Worm (Caenorhabditis elegans) whole organism, L4/young adult: ENCODE data around the gene sru-31.

Source experiments
- W03F9.2 ChIP-seq: fragments of 150-350 bp; optimal IDR thresholded peaks from 2 replicates; lab custom pipeline; 2014; ENCODE audit warnings: missing biosample characterization, missing genetic modification characterization
- dao-5 ChIP-seq: sonication (generic microtip); optimal IDR thresholded peaks from 2 replicates; lab custom pipeline; 2016; ENCODE audit warnings: missing genotype, missing genetic modification characterization, moderate library complexity, missing compliant biosample characterization
- him-1 ChIP-seq: sonication (generic microtip); optimal IDR thresholded peaks from 2 replicates; lab custom pipeline; 2016; ENCODE audit warnings: missing genotype, missing genetic modification reagents, missing genetic modification characterization, missing compliant biosample characterization

ce11 chrV:9833900-9834299 is 17.4 kb downstream of the sru-31 start, which contains the start of gene sru-40:
- TF ChIP-seq W03F9.2 (no peak), dao-5 (tag; lab: Kevin White, UChicago) (no peak), him-1 (tag; lab: Kevin White, UChicago) (no peak)
